Worm (Caenorhabditis elegans): ENCODE data around the gene C28D4.5.
A peak's percentile ranks its signal among the peaks of the same experiment; 100 is the strongest.

Gene C28D4.5

ce11 chrIV:9706704-9707197, 39.9 kb downstream of the C28D4.5 start, which contains the start of the genes dcaf-1 and dph-3 (continued):
- no peak for TF ChIP-seq elt-3 (tag; optimal IDR thresholded peaks at IDR 0.05)
- peak; percentile 78 for TF ChIP-seq nfya-1 (tag; optimal IDR thresholded peaks at IDR 0.05; ENCODE audit: insufficient read depth)
- TF ChIP-seq ceh-16 (tag; optimal IDR thresholded peaks at IDR 0.05), result no peak
- TF ChIP-seq pha-4 (tag; optimal IDR thresholded peaks at IDR 0.05), result peak; percentile 58
- TF ChIP-seq egl-5 (tag; optimal IDR thresholded peaks at IDR 0.05), result peak; percentile 69

ce11 chrIV:9699062-9699461, 47.6 kb downstream of the C28D4.5 start:
- peak; percentile 22 for TF ChIP-seq pha-4 (tag; optimal IDR thresholded peaks at IDR 0.05)
- no peak for TF ChIP-seq nhr-76 (tag; optimal IDR thresholded peaks at IDR 0.05)

DNA sequence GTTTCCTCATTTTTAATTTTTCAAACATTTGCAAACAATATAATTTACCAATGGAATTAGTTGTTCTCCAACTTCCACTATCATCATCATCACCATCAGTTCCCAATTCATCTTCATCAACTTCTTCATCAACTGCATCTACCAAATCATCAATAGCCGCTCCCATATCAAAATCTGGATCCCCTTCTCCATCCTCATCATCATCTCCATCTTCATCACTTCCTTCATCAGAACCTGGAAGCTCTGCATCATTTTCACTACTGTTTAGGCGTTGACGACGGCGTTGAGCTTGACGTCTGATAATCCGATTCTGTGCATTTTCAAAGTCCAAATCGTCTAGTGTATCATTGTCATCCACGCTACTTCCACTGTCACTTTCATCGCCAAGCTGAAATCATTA, 48.8 kb downstream of the C28D4.5 start:
- TF ChIP-seq nfya-1 (tag; optimal IDR thresholded peaks at IDR 0.05; ENCODE audit: insufficient read depth) (no peak), ceh-82 (tag; optimal IDR thresholded peaks at IDR 0.05) (no peak), unc-62 (GFP tag; optimal IDR thresholded peaks at IDR 0.05) (no peak), fkh-2 (tag; optimal IDR thresholded peaks at IDR 0.05) (no peak), hmg-11 (tag; optimal IDR thresholded peaks at IDR 0.05) (no peak), tbx-2 (tag; optimal IDR thresholded peaks at IDR 0.05) (no peak), skn-1 (tag; optimal IDR thresholded peaks at IDR 0.05) (no peak), ztf-4 (tag; optimal IDR thresholded peaks at IDR 0.05) (no peak), lsy-12 (tag; optimal IDR thresholded peaks at IDR 0.05) (no peak)

ce11 chrIV:9696513-9696912, 50.1 kb downstream of the C28D4.5 start:
- TF ChIP-seq R02D3.7 (tag; optimal IDR thresholded peaks at IDR 0.05) (no peak), egl-5 (tag; optimal IDR thresholded peaks at IDR 0.05) (no peak), nhr-77 (tag; optimal IDR thresholded peaks at IDR 0.05) (no peak), nhr-12 (tag; optimal IDR thresholded peaks at IDR 0.05) (no peak), ZK546.5 (tag; optimal IDR thresholded peaks at IDR 0.05) (no peak), mdl-1 (tag; optimal IDR thresholded peaks at IDR 0.05) (no peak), nhr-43 (tag; optimal IDR thresholded peaks at IDR 0.05; ENCODE audit: poor library complexity, severe bottlenecking) (no peak), elt-1 (tag; optimal IDR thresholded peaks at IDR 0.05) (no peak), mml-1 (tag; optimal IDR thresholded peaks at IDR 0.05) (no peak), nhr-237 (tag; optimal IDR thresholded peaks at IDR 0.05) (no peak), ceh-9 (tag; optimal IDR thresholded peaks at IDR 0.05) (no peak), aly-2 (tag; optimal IDR thresholded peaks at IDR 0.05) (no peak), ama-1 (optimal IDR thresholded peaks at IDR 0.05) (no peak), nhr-28 (tag; optimal IDR thresholded peaks at IDR 0.05) (no peak), lsy-12 (tag; optimal IDR thresholded peaks at IDR 0.05) (no peak), nhr-76 (tag; optimal IDR thresholded peaks at IDR 0.05) (no peak)

Measured in whole organism, L3 larva.